Worm (Caenorhabditis elegans) whole organism, late embryonic: ENCODE results near the gene PDB1.1.

Experiments
- C08G9.2 ChIP-seq: sonication (generic microtip); optimal IDR thresholded peaks from 2 replicates; lab custom pipeline; 2016; ENCODE audit warnings: mild to moderate bottlenecking, missing genetic modification characterization, moderate library complexity, missing compliant biosample characterization
- C38D4.7 ChIP-seq: fragments of 200-800 bp; sonication (Bioruptor generic); optimal IDR thresholded peaks from 2 replicates; lab custom pipeline; 2018; ENCODE audit warnings: mild to moderate bottlenecking, missing genetic modification characterization, moderate library complexity, missing compliant biosample characterization
- F13H6.1 ChIP-seq: sonication (generic microtip); optimal IDR thresholded peaks from 2 replicates; lab custom pipeline; 2016; ENCODE audit warnings: missing genetic modification characterization, missing compliant biosample characterization
- K09A11.1 ChIP-seq: sonication (generic microtip); optimal IDR thresholded peaks from 2 replicates; lab custom pipeline; 2017; ENCODE audit warnings: antibody characterized with exemption, mild to moderate bottlenecking, missing genetic modification characterization, missing compliant biosample characterization; ENCODE audit not compliant: insufficient read depth
- T23F11.4 ChIP-seq: fragments of 200-800 bp; sonication (Bioruptor generic); optimal IDR thresholded peaks from 2 replicates; lab custom pipeline; 2018; ENCODE audit warnings: mild to moderate bottlenecking, missing genetic modification characterization, missing compliant biosample characterization
- ahr-1 ChIP-seq: sonication (generic microtip); optimal IDR thresholded peaks from 2 replicates; lab custom pipeline; 2016; ENCODE audit warnings: missing genetic modification characterization, missing compliant biosample characterization
- ceh-14 ChIP-seq: sonication (generic microtip); optimal IDR thresholded peaks from 2 replicates; lab custom pipeline; 2016; ENCODE audit warnings: missing genotype, missing genetic modification characterization, missing compliant biosample characterization
- ceh-18 ChIP-seq: sonication (generic microtip); optimal IDR thresholded peaks from 2 replicates; lab custom pipeline; 2016; ENCODE audit warnings: missing genetic modification characterization, missing compliant biosample characterization
- ceh-19 ChIP-seq: fragments of 200-800 bp; sonication (Bioruptor generic); optimal IDR thresholded peaks from 2 replicates; lab custom pipeline; 2018; ENCODE audit warnings: mild to moderate bottlenecking, missing genetic modification characterization, missing compliant biosample characterization
- ceh-22 ChIP-seq: sonication (generic microtip); optimal IDR thresholded peaks from 2 replicates; lab custom pipeline; 2017; ENCODE audit warnings: missing biosample characterization, missing genetic modification characterization
- ceh-24 ChIP-seq: sonication (generic microtip); optimal IDR thresholded peaks from 2 replicates; lab custom pipeline; 2016; ENCODE audit warnings: mild to moderate bottlenecking, missing genetic modification characterization, missing compliant biosample characterization
- ceh-30 ChIP-seq: fragments of 150-350 bp; optimal IDR thresholded peaks from 2 replicates; lab custom pipeline; 2014; ENCODE audit warnings: missing biosample characterization, missing genetic modification characterization
- ceh-31 ChIP-seq: sonication (generic microtip); optimal IDR thresholded peaks from 2 replicates; lab custom pipeline; 2016; ENCODE audit warnings: missing genetic modification characterization, missing compliant biosample characterization
- ceh-34 ChIP-seq: sonication (generic microtip); optimal IDR thresholded peaks from 2 replicates; lab custom pipeline; 2016; ENCODE audit warnings: mild to moderate bottlenecking, missing genetic modification characterization, missing compliant biosample characterization
- ceh-48 ChIP-seq: sonication (generic microtip); optimal IDR thresholded peaks from 2 replicates; lab custom pipeline; 2016; ENCODE audit warnings: missing genetic modification characterization, inconsistent platforms, missing compliant biosample characterization
- ceh-9 ChIP-seq: sonication (generic microtip); optimal IDR thresholded peaks from 2 replicates; lab custom pipeline; 2016; ENCODE audit warnings: mild to moderate bottlenecking, missing genetic modification characterization, inconsistent platforms, missing compliant biosample characterization
- che-1 ChIP-seq: sonication (generic microtip); optimal IDR thresholded peaks from 2 replicates; lab custom pipeline; 2016; ENCODE audit warnings: mild to moderate bottlenecking, missing genetic modification characterization, missing compliant biosample characterization
- dmd-4 ChIP-seq: sonication (generic microtip); optimal IDR thresholded peaks from 2 replicates; lab custom pipeline; 2016; ENCODE audit warnings: borderline replicate concordance, missing genetic modification characterization, missing compliant biosample characterization
- dve-1 ChIP-seq: sonication (generic microtip); optimal IDR thresholded peaks from 2 replicates; lab custom pipeline; 2017; ENCODE audit warnings: antibody characterized with exemption, mild to moderate bottlenecking, missing genetic modification characterization, missing compliant biosample characterization
- elt-2 ChIP-seq: sonication (generic microtip); optimal IDR thresholded peaks from 2 replicates; lab custom pipeline; 2016; ENCODE audit warnings: missing genetic modification reagents, missing genetic modification characterization, missing compliant biosample characterization
- ets-4 ChIP-seq: sonication (generic microtip); optimal IDR thresholded peaks from 2 replicates; lab custom pipeline; 2016; ENCODE audit warnings: missing genetic modification characterization, missing compliant biosample characterization
- eyg-1 ChIP-seq: sonication (generic microtip); optimal IDR thresholded peaks from 2 replicates; lab custom pipeline; 2016; ENCODE audit warnings: missing genotype, missing genetic modification characterization, missing compliant biosample characterization
- fkh-6 ChIP-seq: sonication (generic microtip); optimal IDR thresholded peaks from 2 replicates; lab custom pipeline; 2016; ENCODE audit warnings: missing genetic modification characterization, missing compliant biosample characterization
- hlh-13 ChIP-seq: fragments of 200-800 bp; sonication (Bioruptor generic); optimal IDR thresholded peaks from 2 replicates; lab custom pipeline; 2018; ENCODE audit warnings: mild to moderate bottlenecking, missing genetic modification characterization, missing compliant biosample characterization
- hlh-15 ChIP-seq: sonication (generic microtip); optimal IDR thresholded peaks from 2 replicates; lab custom pipeline; 2016; ENCODE audit warnings: missing genetic modification characterization, missing compliant biosample characterization
- hlh-30 ChIP-seq: sonication (generic microtip); optimal IDR thresholded peaks from 2 replicates; lab custom pipeline; 2017; ENCODE audit warnings: antibody characterized with exemption, missing genetic modification characterization, missing compliant biosample characterization; ENCODE audit not compliant: insufficient read depth
- hlh-8 ChIP-seq: sonication (generic microtip); optimal IDR thresholded peaks from 2 replicates; lab custom pipeline; 2016; ENCODE audit warnings: missing genotype, missing genetic modification characterization, missing compliant biosample characterization
- lim-6 ChIP-seq: sonication (generic microtip); optimal IDR thresholded peaks from 2 replicates; lab custom pipeline; 2016; ENCODE audit warnings: missing genetic modification characterization, missing compliant biosample characterization
- madf-2 ChIP-seq: sonication (generic microtip); optimal IDR thresholded peaks from 2 replicates; lab custom pipeline; 2017; ENCODE audit warnings: missing genetic modification characterization, missing compliant biosample characterization
- mec-3 ChIP-seq: sonication (generic microtip); optimal IDR thresholded peaks from 2 replicates; lab custom pipeline; 2016; ENCODE audit warnings: borderline replicate concordance, missing genetic modification characterization, missing compliant biosample characterization
- nfya-1 ChIP-seq: sonication (generic microtip); optimal IDR thresholded peaks from 2 replicates; lab custom pipeline; 2017; ENCODE audit warnings: missing genetic modification characterization, mild to moderate bottlenecking, missing compliant biosample characterization, antibody characterized with exemption, moderate library complexity
- pag-3 ChIP-seq: sonication (generic microtip); optimal IDR thresholded peaks from 2 replicates; lab custom pipeline; 2016; ENCODE audit warnings: missing compliant biosample characterization, missing genetic modification characterization, borderline replicate concordance
- pat-9 ChIP-seq: fragments of 200-800 bp; sonication (Bioruptor generic); optimal IDR thresholded peaks from 2 replicates; lab custom pipeline; 2018; ENCODE audit warnings: mild to moderate bottlenecking, missing genetic modification characterization, moderate library complexity, missing compliant biosample characterization
- pha-2 ChIP-seq: sonication (generic microtip); optimal IDR thresholded peaks from 2 replicates; lab custom pipeline; 2017; ENCODE audit warnings: mild to moderate bottlenecking, missing genetic modification characterization, missing compliant biosample characterization
- pros-1 ChIP-seq: fragments of 150-350 bp; optimal IDR thresholded peaks from 2 replicates; lab custom pipeline; 2014; ENCODE audit warnings: missing biosample characterization, missing genetic modification reagents, missing genetic modification characterization
- rnt-1 ChIP-seq: sonication (generic microtip); optimal IDR thresholded peaks from 2 replicates; lab custom pipeline; 2016; ENCODE audit warnings: missing genetic modification characterization, missing compliant biosample characterization
- sox-4 ChIP-seq: sonication (generic microtip); optimal IDR thresholded peaks from 2 replicates; lab custom pipeline; 2017; ENCODE audit warnings: mild to moderate bottlenecking, missing genetic modification characterization, inconsistent platforms, missing compliant biosample characterization
- syd-9 ChIP-seq: sonication (generic microtip); optimal IDR thresholded peaks from 2 replicates; lab custom pipeline; 2016; ENCODE audit warnings: mild to moderate bottlenecking, missing genetic modification characterization, moderate library complexity, missing compliant biosample characterization
- tbx-7 ChIP-seq: sonication (generic microtip); optimal IDR thresholded peaks from 2 replicates; lab custom pipeline; 2016; ENCODE audit warnings: missing genotype, missing genetic modification characterization, missing compliant biosample characterization
- ttx-3 ChIP-seq: sonication (generic microtip); optimal IDR thresholded peaks from 2 replicates; lab custom pipeline; 2016; ENCODE audit warnings: missing genetic modification reagents, missing genetic modification characterization, missing compliant biosample characterization
- unc-42 ChIP-seq: sonication (generic microtip); optimal IDR thresholded peaks from 2 replicates; lab custom pipeline; 2016; ENCODE audit warnings: missing genotype, missing genetic modification characterization, missing compliant biosample characterization
- unc-55 ChIP-seq: sonication (generic microtip); optimal IDR thresholded peaks from 2 replicates; lab custom pipeline; 2017; ENCODE audit warnings: missing biosample characterization, missing genetic modification reagents, missing genetic modification characterization
- ztf-16 ChIP-seq: sonication (generic microtip); optimal IDR thresholded peaks from 2 replicates; lab custom pipeline; 2017; ENCODE audit warnings: missing genetic modification characterization, missing compliant biosample characterization

The PDB1.1 gene

DNA sequence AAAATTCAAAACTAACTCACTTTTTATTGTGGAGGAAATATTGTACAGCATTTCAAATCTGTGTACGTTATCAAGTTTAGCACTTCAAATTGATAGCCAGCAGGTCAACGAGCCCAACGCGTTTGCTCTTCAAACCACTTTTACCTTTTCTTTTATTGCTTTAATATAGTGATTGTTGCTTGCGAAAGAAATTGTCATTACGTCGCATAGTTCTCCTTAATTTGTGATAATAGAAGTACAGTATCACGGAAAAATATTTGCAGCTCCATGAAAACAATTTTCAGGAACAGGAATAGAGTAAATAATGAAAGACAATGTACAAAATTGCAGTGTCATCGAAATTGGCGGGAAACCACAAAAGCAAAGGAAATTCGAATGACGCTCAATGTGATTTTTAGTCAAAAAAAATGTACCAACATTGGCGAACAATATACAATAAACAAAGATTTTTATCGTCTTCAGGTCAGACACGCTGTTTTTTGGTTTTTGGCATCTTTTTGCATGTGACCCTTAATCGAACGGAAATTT is at the start of gene PDB1.1, which contains the start of gene F08C6.5:
Gene PDB1.1 (minus strand): TSS at position 158 of the 528 bp plus-strand sequence.
Gene F08C6.5 (plus strand): TSS at position 478 of the 528 bp plus-strand sequence.
- TF ChIP-seq eyg-1 (tag; lab: Kevin White, UChicago) (no peak), elt-2 (tag; lab: Kevin White, UChicago) (peak; percentile 33)
- TF ChIP-seq, all 69 proteins: peak for 1

DNA sequence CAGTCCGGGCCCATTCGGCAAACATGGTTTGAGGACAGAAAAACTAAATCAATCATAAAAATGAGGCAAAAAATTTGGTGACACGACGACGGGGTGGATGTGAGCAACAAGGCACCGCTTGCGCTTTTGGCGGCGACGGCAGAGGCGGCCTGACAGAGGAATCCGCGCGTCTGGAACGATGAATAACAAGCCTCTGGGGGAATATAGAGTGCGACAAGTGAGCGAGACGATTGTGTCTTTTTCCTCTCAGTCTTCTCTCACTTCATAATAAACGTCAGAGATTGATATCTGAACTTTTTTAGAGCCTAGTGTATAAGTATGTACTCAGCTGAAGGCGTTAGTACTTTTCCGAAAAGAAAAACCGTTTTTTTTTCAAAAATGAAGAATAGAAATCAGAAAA is 49.1 kb upstream of the PDB1.1 start, which contains the start of gene twk-17:
Gene twk-17 (minus strand): TSS at position 101 of the 400 bp plus-strand sequence.
- TF ChIP-seq C38D4.7 (GFP tag; lab: Kevin White, UChicago) (no peak), unc-55 (GFP tag; lab: Kevin White, UChicago) (no peak), ceh-30 (no peak), nfya-1 (no peak), ceh-9 (tag; lab: Kevin White, UChicago) (no peak), ttx-3 (no peak), hlh-13 (no peak)

DNA sequence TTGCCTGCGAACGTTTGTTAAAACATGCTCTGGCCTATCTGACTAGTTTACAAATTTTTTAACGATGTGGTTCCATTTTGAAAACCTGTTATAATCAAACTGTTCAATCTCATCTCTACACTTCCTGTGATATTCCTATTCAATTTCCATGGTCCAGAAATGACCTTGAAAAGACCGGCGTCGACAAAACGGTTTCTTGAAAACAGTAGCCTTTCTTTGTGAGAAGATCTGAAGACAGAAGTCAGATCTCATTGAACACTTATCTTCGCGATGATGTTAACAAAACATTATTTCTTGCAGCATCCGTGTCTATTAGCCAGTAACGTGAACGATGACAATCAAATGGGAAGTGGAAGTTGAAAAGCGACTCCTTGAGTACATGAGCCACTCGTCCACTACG is 37.7 kb upstream of the PDB1.1 start, which contains the start of gene C44E12.1:
Gene C44E12.1 (plus strand): TSS at position 301 of the 400 bp plus-strand sequence.
- no peak for TF ChIP-seq dve-1 (tag; lab: Kevin White, UChicago)
- no peak for TF ChIP-seq ceh-19
- no peak for TF ChIP-seq pat-9
- TF ChIP-seq lim-6 (tag; lab: Kevin White, UChicago), result no peak
- TF ChIP-seq tbx-7 (tag; lab: Kevin White, UChicago), result no peak
- no peak for TF ChIP-seq F13H6.1 (tag; lab: Kevin White, UChicago)
- TF ChIP-seq hlh-15, result no peak
- TF ChIP-seq mec-3 (tag; lab: Kevin White, UChicago), result no peak
- no peak for TF ChIP-seq madf-2
- TF ChIP-seq elt-2 (tag; lab: Kevin White, UChicago), result no peak
- TF ChIP-seq ceh-48 (tag; lab: Kevin White, UChicago), result no peak
- no peak for TF ChIP-seq ets-4 (tag; lab: Kevin White, UChicago)
- TF ChIP-seq syd-9 (tag; lab: Kevin White, UChicago), result no peak
- TF ChIP-seq rnt-1 (tag; lab: Kevin White, UChicago), result no peak
- no peak for TF ChIP-seq hlh-8
- TF ChIP-seq T23F11.4 (GFP tag; lab: Kevin White, UChicago), result no peak
- no peak for TF ChIP-seq che-1 (tag; lab: Kevin White, UChicago)
- no peak for TF ChIP-seq ceh-34 (tag; lab: Kevin White, UChicago)
- no peak for TF ChIP-seq pros-1 (tag; lab: Kevin White, UChicago)

DNA sequence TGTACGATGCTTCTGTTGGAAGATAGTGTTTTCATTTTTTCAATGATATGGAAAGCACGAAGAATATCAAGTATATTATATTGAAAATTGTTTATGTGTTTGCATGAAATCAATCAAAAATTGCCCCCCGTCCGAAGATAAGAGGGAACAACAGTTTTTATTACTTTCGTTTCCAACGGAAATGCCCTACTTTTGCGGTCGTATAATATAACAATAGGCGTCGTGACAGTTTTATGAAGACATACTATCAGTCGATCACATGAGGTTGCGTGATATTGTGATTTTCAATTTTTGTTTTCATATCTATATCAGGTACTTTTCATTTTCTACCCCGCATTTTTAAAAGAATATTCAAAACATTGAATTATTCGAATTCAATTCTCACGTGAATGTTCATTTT is 37.1 kb upstream of the PDB1.1 start:
- TF ChIP-seq ceh-31 (tag; lab: Kevin White, UChicago), result no peak
- no peak for TF ChIP-seq sox-4 (tag; lab: Kevin White, UChicago)
- TF ChIP-seq ztf-16 (tag; lab: Kevin White, UChicago), result no peak
- TF ChIP-seq pag-3 (tag; lab: Kevin White, UChicago), result no peak
- TF ChIP-seq fkh-6 (tag; lab: Kevin White, UChicago), result no peak
- TF ChIP-seq K09A11.1 (tag; lab: Kevin White, UChicago), result no peak

DNA sequence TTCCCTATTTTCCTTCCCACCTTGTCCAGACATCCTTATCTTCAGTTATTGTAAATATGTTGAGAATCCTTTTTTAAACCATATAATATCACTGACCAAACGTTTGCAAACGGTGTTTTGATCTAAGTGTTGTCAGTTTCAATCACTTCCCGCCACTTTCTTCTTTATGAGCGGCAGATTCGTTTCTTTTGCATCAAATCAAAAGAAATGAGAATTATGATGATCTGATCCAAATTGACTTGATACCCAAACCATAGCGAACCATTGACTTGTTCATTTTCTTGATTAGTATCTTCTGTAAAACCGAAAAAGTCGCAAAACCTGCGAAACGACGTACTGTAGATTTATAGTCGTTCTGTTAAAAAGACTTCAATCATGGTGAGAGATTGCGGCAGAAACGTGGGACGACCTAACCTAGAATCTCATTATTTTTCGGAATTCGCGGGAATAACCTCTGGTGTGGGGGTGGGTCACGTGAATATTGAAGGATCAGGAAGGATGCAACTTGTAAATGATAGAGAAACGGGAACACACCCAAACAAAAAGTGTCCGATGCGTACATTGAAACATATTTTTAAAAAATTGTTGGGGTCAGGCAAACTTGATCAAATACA is 35.2 kb upstream of the PDB1.1 start:
- TF ChIP-seq pag-3 (tag; lab: Kevin White, UChicago) (no peak), C38D4.7 (GFP tag; lab: Kevin White, UChicago) (no peak), hlh-30 (tag; lab: Kevin White, UChicago) (no peak), ceh-18 (no peak), fkh-6 (tag; lab: Kevin White, UChicago) (no peak), ceh-22 (no peak), unc-42 (tag; lab: Kevin White, UChicago) (no peak), ceh-9 (tag; lab: Kevin White, UChicago) (no peak), ceh-48 (tag; lab: Kevin White, UChicago) (no peak), pha-2 (tag; lab: Kevin White, UChicago) (no peak), C08G9.2 (tag; lab: Kevin White, UChicago) (no peak), dmd-4 (tag; lab: Kevin White, UChicago) (no peak), ceh-24 (no peak), ahr-1 (no peak), ceh-14 (tag; lab: Kevin White, UChicago) (no peak)
